Worm (Caenorhabditis elegans): ENCODE data around the gene lips-6.

Gene lips-6

ce11 chrIV:12044844-12045738, 29.6 kb upstream of the lips-6 start:
- no peak for TF ChIP-seq klf-2 (GFP tag; conservative IDR thresholded peaks at IDR 0.05)
- TF ChIP-seq ref-1 (GFP tag; conservative IDR thresholded peaks at IDR 0.05) = no peak
- no peak for TF ChIP-seq T22C8.4 (GFP tag; IDR thresholded peaks at IDR 0.05)
- no peak for TF ChIP-seq tab-1 (GFP tag; IDR thresholded peaks at IDR 0.05)
- TF ChIP-seq cog-1 (tag; optimal IDR thresholded peaks at IDR 0.05) = no peak
- no peak for TF ChIP-seq ztf-23 (GFP tag; IDR thresholded peaks at IDR 0.05)

ce11 chrIV:12043054-12043453, 27.6 kb upstream of the lips-6 start:
- TF ChIP-seq ref-1 (GFP tag; conservative IDR thresholded peaks at IDR 0.05) = no peak
- TF ChIP-seq cog-1 (tag; optimal IDR thresholded peaks at IDR 0.05) = no peak
- no peak for TF ChIP-seq klf-2 (GFP tag; conservative IDR thresholded peaks at IDR 0.05)
- no peak for TF ChIP-seq T22C8.4 (GFP tag; IDR thresholded peaks at IDR 0.05)
- no peak for TF ChIP-seq med-1 (GFP tag; optimal IDR thresholded peaks at IDR 0.05; ENCODE audit: insufficient read depth)

ce11 chrIV:12040431-12040830, 24.9 kb upstream of the lips-6 start:
- TF ChIP-seq T22C8.4 (GFP tag; IDR thresholded peaks at IDR 0.05) (no peak), med-1 (GFP tag; optimal IDR thresholded peaks at IDR 0.05; ENCODE audit: insufficient read depth) (no peak), tab-1 (GFP tag; IDR thresholded peaks at IDR 0.05) (no peak), ztf-23 (GFP tag; IDR thresholded peaks at IDR 0.05) (no peak), cog-1 (tag; optimal IDR thresholded peaks at IDR 0.05) (no peak), ref-1 (GFP tag; conservative IDR thresholded peaks at IDR 0.05) (no peak), klf-2 (GFP tag; conservative IDR thresholded peaks at IDR 0.05) (no peak)

- TF ChIP-seq klf-2 (GFP tag; conservative IDR thresholded peaks at IDR 0.05) (no peak), ztf-29 (GFP tag; IDR thresholded peaks at IDR 0.05) (no peak), ref-1 (GFP tag; conservative IDR thresholded peaks at IDR 0.05) (no peak), tab-1 (GFP tag; IDR thresholded peaks at IDR 0.05) (no peak), T22C8.4 (GFP tag; IDR thresholded peaks at IDR 0.05) (no peak), ztf-23 (GFP tag; IDR thresholded peaks at IDR 0.05) (no peak), med-1 (GFP tag; optimal IDR thresholded peaks at IDR 0.05; ENCODE audit: insufficient read depth) (no peak), flt-1 (GFP tag; IDR thresholded peaks at IDR 0.05) (no peak)
Observed at ce11 chrIV:12036924-12037323, 21.4 kb upstream of the lips-6 start.

ce11 chrIV:12035422-12035821, 19.9 kb upstream of the lips-6 start:
- no peak for TF ChIP-seq ztf-23 (GFP tag; IDR thresholded peaks at IDR 0.05)

- TF ChIP-seq flt-1 (GFP tag; IDR thresholded peaks at IDR 0.05) = no peak
- no peak for TF ChIP-seq cog-1 (tag; optimal IDR thresholded peaks at IDR 0.05)
- TF ChIP-seq tab-1 (GFP tag; IDR thresholded peaks at IDR 0.05) = no peak
- no peak for TF ChIP-seq ref-1 (GFP tag; conservative IDR thresholded peaks at IDR 0.05)
- TF ChIP-seq klf-2 (GFP tag; conservative IDR thresholded peaks at IDR 0.05) = no peak
- TF ChIP-seq T22C8.4 (GFP tag; IDR thresholded peaks at IDR 0.05) = no peak
- no peak for TF ChIP-seq med-1 (GFP tag; optimal IDR thresholded peaks at IDR 0.05; ENCODE audit: insufficient read depth)
- TF ChIP-seq ztf-29 (GFP tag; IDR thresholded peaks at IDR 0.05) = no peak
- TF ChIP-seq ztf-23 (GFP tag; IDR thresholded peaks at IDR 0.05) = no peak
Observed at ce11 chrIV:12034776-12035175, 19.3 kb upstream of the lips-6 start.

ce11 chrIV:12033985-12034384, 18.5 kb upstream of the lips-6 start, which contains the start of gene sqst-1:
TSS of gene sqst-1 (plus strand) at chrIV:12034282.
- TF ChIP-seq flt-1 (GFP tag; IDR thresholded peaks at IDR 0.05) (no peak), med-1 (GFP tag; optimal IDR thresholded peaks at IDR 0.05; ENCODE audit: insufficient read depth) (no peak), ztf-29 (GFP tag; IDR thresholded peaks at IDR 0.05) (no peak), ztf-23 (GFP tag; IDR thresholded peaks at IDR 0.05) (no peak), tab-1 (GFP tag; IDR thresholded peaks at IDR 0.05) (no peak), T22C8.4 (GFP tag; IDR thresholded peaks at IDR 0.05) (no peak), ref-1 (GFP tag; conservative IDR thresholded peaks at IDR 0.05) (no peak), klf-2 (GFP tag; conservative IDR thresholded peaks at IDR 0.05) (no peak), cog-1 (tag; optimal IDR thresholded peaks at IDR 0.05) (no peak)

- TF ChIP-seq flt-1 (GFP tag; IDR thresholded peaks at IDR 0.05) = no peak
- no peak for TF ChIP-seq ref-1 (GFP tag; conservative IDR thresholded peaks at IDR 0.05)
- TF ChIP-seq tab-1 (GFP tag; IDR thresholded peaks at IDR 0.05) = no peak
- peak; percentile 77 for TF ChIP-seq T22C8.4 (GFP tag; IDR thresholded peaks at IDR 0.05)
- no peak for TF ChIP-seq med-1 (GFP tag; optimal IDR thresholded peaks at IDR 0.05; ENCODE audit: insufficient read depth)
- peak; percentile 81 for TF ChIP-seq cog-1 (tag; optimal IDR thresholded peaks at IDR 0.05)
- 0 out of 2 replicates have a peak, but pooled peaks have one; percentile 45 for TF ChIP-seq ztf-23 (GFP tag; IDR thresholded peaks at IDR 0.05)
- 0 out of 2 replicates have a peak, but pooled peaks have one; percentile 41 for TF ChIP-seq ztf-29 (GFP tag; IDR thresholded peaks at IDR 0.05)
- TF ChIP-seq klf-2 (GFP tag; conservative IDR thresholded peaks at IDR 0.05) = no peak
Observed at ce11 chrIV:12032383-12032782, 16.9 kb upstream of the lips-6 start.

- no peak for TF ChIP-seq flt-1 (GFP tag; IDR thresholded peaks at IDR 0.05)
- no peak for TF ChIP-seq ref-1 (GFP tag; conservative IDR thresholded peaks at IDR 0.05)
- TF ChIP-seq ztf-29 (GFP tag; IDR thresholded peaks at IDR 0.05) = no peak
- TF ChIP-seq T22C8.4 (GFP tag; IDR thresholded peaks at IDR 0.05) = no peak
- TF ChIP-seq ztf-23 (GFP tag; IDR thresholded peaks at IDR 0.05) = no peak
- no peak for TF ChIP-seq cog-1 (tag; optimal IDR thresholded peaks at IDR 0.05)
- TF ChIP-seq med-1 (GFP tag; optimal IDR thresholded peaks at IDR 0.05; ENCODE audit: insufficient read depth) = no peak
- TF ChIP-seq tab-1 (GFP tag; IDR thresholded peaks at IDR 0.05) = no peak
- no peak for TF ChIP-seq klf-2 (GFP tag; conservative IDR thresholded peaks at IDR 0.05)
Observed at ce11 chrIV:12031003-12031402, 15.5 kb upstream of the lips-6 start, which contains the start of the genes T12G3.6 and mrpl-51. TSS of gene T12G3.6 (minus strand) at chrIV:12031271. TSS of gene mrpl-51 (plus strand) at chrIV:12031324.

- TF ChIP-seq cog-1 (tag; optimal IDR thresholded peaks at IDR 0.05) (no peak), klf-2 (GFP tag; conservative IDR thresholded peaks at IDR 0.05) (no peak), tab-1 (GFP tag; IDR thresholded peaks at IDR 0.05) (no peak), ref-1 (GFP tag; conservative IDR thresholded peaks at IDR 0.05) (no peak), ztf-29 (GFP tag; IDR thresholded peaks at IDR 0.05) (no peak), flt-1 (GFP tag; IDR thresholded peaks at IDR 0.05) (no peak), T22C8.4 (GFP tag; IDR thresholded peaks at IDR 0.05) (no peak), ztf-23 (GFP tag; IDR thresholded peaks at IDR 0.05) (no peak), med-1 (GFP tag; optimal IDR thresholded peaks at IDR 0.05; ENCODE audit: insufficient read depth) (no peak)
Observed at ce11 chrIV:12029722-12030182, 14.3 kb upstream of the lips-6 start, which contains the start of gene T12G3.11. TSS of gene T12G3.11 (minus strand) at chrIV:12029772.
